Fruit fly (Drosophila melanogaster): ENCODE results near the gene CG46339.

The CG46339 gene

DNA sequence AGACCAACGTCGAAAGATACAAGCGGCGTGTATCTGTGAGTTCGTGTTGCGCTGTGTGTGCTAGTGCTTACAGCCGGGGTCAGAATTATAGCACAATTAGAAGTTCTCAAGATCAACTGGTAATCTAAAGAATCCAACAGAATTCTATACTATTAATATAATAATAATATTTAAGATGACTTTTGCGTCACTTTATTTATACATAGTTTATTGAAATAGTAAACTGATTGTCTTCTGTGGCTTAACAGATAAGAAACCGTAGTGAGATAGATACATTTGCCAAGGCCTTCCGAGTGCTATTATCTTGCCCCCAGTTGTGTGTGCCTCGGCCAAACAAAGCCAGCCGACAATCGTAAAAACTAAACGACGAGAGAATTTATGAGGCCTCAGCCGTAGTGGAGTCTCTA is 29.3 kb upstream of the CG46339 start:
- TF ChIP-seq CG30431 (GFP tag; optimal IDR thresholded peaks at IDR 0.05): peak; percentile 41
- peak; percentile 80 for TF ChIP-seq CG9727 (GFP tag; optimal IDR thresholded peaks at IDR 0.05)
- peak; percentile 86 for TF ChIP-seq row (GFP tag; IDR thresholded peaks at IDR 0.05)
- TF ChIP-seq lmd (GFP tag; IDR thresholded peaks at IDR 0.05): peak; percentile 70
- peak; percentile 49 for TF ChIP-seq CG17385 (GFP tag; optimal IDR thresholded peaks at IDR 0.05)
- peak; percentile 4 for TF ChIP-seq CG6654 (GFP tag; optimal IDR thresholded peaks at IDR 0.05)
- TF ChIP-seq NC2α (GFP tag; optimal IDR thresholded peaks at IDR 0.05): no peak
- TF ChIP-seq shn (GFP tag; optimal IDR thresholded peaks at IDR 0.05): no peak
- peak; percentile 64 for TF ChIP-seq org-1 (GFP tag; optimal IDR thresholded peaks at IDR 0.05)
- TF ChIP-seq NFAT (GFP tag; IDR thresholded peaks at IDR 0.05): no peak
- TF ChIP-seq Mad (GFP tag; optimal IDR thresholded peaks at IDR 0.05): no peak
- TF ChIP-seq stwl (tag; optimal IDR thresholded peaks at IDR 0.05): peak; percentile 27
- no peak for TF ChIP-seq Doc2 (GFP tag; IDR thresholded peaks at IDR 0.05)
- TF ChIP-seq klu (GFP tag; IDR thresholded peaks at IDR 0.05): no peak
- TF ChIP-seq CG32772 (GFP tag; IDR thresholded peaks at IDR 0.05): peak; percentile 22; the same call in 1 of the 2 replicates
- peak; percentile 23 for TF ChIP-seq CG6854 (GFP tag; optimal IDR thresholded peaks at IDR 0.05)
- TF ChIP-seq jigr1 (GFP tag; IDR thresholded peaks at IDR 0.05): no peak
- TF ChIP-seq sc (optimal IDR thresholded peaks at IDR 0.05): no peak
- peak; percentile 65 for TF ChIP-seq sc (GFP tag; optimal IDR thresholded peaks at IDR 0.05)
- TF ChIP-seq Aef1 (GFP tag; IDR thresholded peaks at IDR 0.05): peak; percentile 39; the same call in 2 of the 3 replicates
- TF ChIP-seq sna (GFP tag; IDR thresholded peaks at IDR 0.05; ENCODE audit: partially characterized antibody): no peak
- TF ChIP-seq cg (GFP tag; optimal IDR thresholded peaks at IDR 0.05): peak; percentile 26
- no peak for TF ChIP-seq hb (GFP tag; IDR thresholded peaks at IDR 0.05; ENCODE audit: partially characterized antibody)
- TF ChIP-seq CG12391 (tag; optimal IDR thresholded peaks at IDR 0.05): peak; percentile 82
- peak; percentile 17 for TF ChIP-seq wek (GFP tag; optimal IDR thresholded peaks at IDR 0.05)
- TF ChIP-seq oc (tag; optimal IDR thresholded peaks at IDR 0.05): peak; percentile 55
- no peak for TF ChIP-seq knrl (GFP tag; IDR thresholded peaks at IDR 0.05; ENCODE audit: partially characterized antibody)
- peak; percentile 44 for TF ChIP-seq CG4730 (GFP tag; IDR thresholded peaks at IDR 0.05)
- peak; percentile 74 for TF ChIP-seq CG13424 (tag; optimal IDR thresholded peaks at IDR 0.05)
- no peak for TF ChIP-seq Side (GFP tag; optimal IDR thresholded peaks at IDR 0.05)
- TF ChIP-seq CG11398 (GFP tag; optimal IDR thresholded peaks at IDR 0.05): no peak
- peak; percentile 32 for TF ChIP-seq lilli (GFP tag; optimal IDR thresholded peaks at IDR 0.05)
- no peak for TF ChIP-seq disco-r (GFP tag; optimal IDR thresholded peaks at IDR 0.05)
- TF ChIP-seq CoRest (tag; optimal IDR thresholded peaks at IDR 0.05): peak; percentile 78
- TF ChIP-seq vfl (GFP tag; optimal IDR thresholded peaks at IDR 0.05): no peak
- TF ChIP-seq Sry-δ (GFP tag; optimal IDR thresholded peaks at IDR 0.05): no peak
- TF ChIP-seq Dip2 (GFP tag; IDR thresholded peaks at IDR 0.05): no peak
- peak; percentile 78 for TF ChIP-seq CG11504 (tag; optimal IDR thresholded peaks at IDR 0.05)
- TF ChIP-seq bab2 (GFP tag; optimal IDR thresholded peaks at IDR 0.05): no peak
- TF ChIP-seq CG10543 (GFP tag; optimal IDR thresholded peaks at IDR 0.05): peak; percentile 56
- TF ChIP-seq CG12942 (GFP tag; optimal IDR thresholded peaks at IDR 0.05): peak; percentile 24
- TF ChIP-seq sens (GFP tag): peak; percentile 83
- TF ChIP-seq CG15269 (tag; optimal IDR thresholded peaks at IDR 0.05): peak; percentile 74
- no peak for TF ChIP-seq lov (optimal IDR thresholded peaks at IDR 0.05)
- TF ChIP-seq lov (GFP tag; IDR thresholded peaks at IDR 0.05): 0 out of 3 replicates have a peak, but pooled peaks have one; percentile 62
- TF ChIP-seq CG12071 (GFP tag; optimal IDR thresholded peaks at IDR 0.05): no peak
- peak; percentile 63 for TF ChIP-seq Spps (tag; optimal IDR thresholded peaks at IDR 0.05)
- TF ChIP-seq Taf1 (GFP tag; IDR thresholded peaks at IDR 0.05): no peak
- no peak for TF ChIP-seq gro (GFP tag; optimal IDR thresholded peaks at IDR 0.05)
- no peak for TF ChIP-seq Dll (GFP tag; IDR thresholded peaks at IDR 0.05; ENCODE audit: partially characterized antibody)
- TF ChIP-seq fd3F (GFP tag; optimal IDR thresholded peaks at IDR 0.05): peak; percentile 29
- peak; percentile 47 for TF ChIP-seq slbo (GFP tag; IDR thresholded peaks at IDR 0.05)
